Worm (Caenorhabditis elegans) whole organism, L3 larva: Measurements from ENCODE around the gene T26A8.4.

ENCODE experiments used
- R02D3.7 ChIP-seq: fragments of 150-350 bp; optimal IDR thresholded peaks from 2 replicates; lab custom pipeline; 2014; ENCODE audit warnings: missing biosample characterization, missing genetic modification characterization
- ZK546.5 ChIP-seq: sonication (generic microtip); optimal IDR thresholded peaks from 2 replicates; lab custom pipeline; 2017; ENCODE audit warnings: missing biosample characterization, missing genetic modification characterization
- aly-2 ChIP-seq: fragments of 150-350 bp; optimal IDR thresholded peaks from 2 replicates; lab custom pipeline; 2014; ENCODE audit warnings: missing biosample characterization, missing genetic modification characterization
- ama-1 ChIP-seq: fragments of 150-350 bp; optimal IDR thresholded peaks from 2 replicates; lab custom pipeline; 2018
- ceh-16 ChIP-seq: sonication (generic microtip); optimal IDR thresholded peaks from 2 replicates; lab custom pipeline; 2017; ENCODE audit warnings: missing biosample characterization, missing genetic modification characterization
- ceh-28 ChIP-seq: fragments of 150-350 bp; optimal IDR thresholded peaks from 2 replicates; lab custom pipeline; 2014; ENCODE audit warnings: missing biosample characterization, missing genetic modification reagents, missing genetic modification characterization
- ceh-82 ChIP-seq: fragments of 150-350 bp; optimal IDR thresholded peaks from 2 replicates; lab custom pipeline; 2014; ENCODE audit warnings: missing biosample characterization, missing genetic modification characterization
- ceh-9 ChIP-seq: sonication (generic microtip); optimal IDR thresholded peaks from 2 replicates; lab custom pipeline; 2018; ENCODE audit warnings: missing biosample characterization, missing genetic modification characterization
- daf-12 ChIP-seq: fragments of 150-350 bp; optimal IDR thresholded peaks from 2 replicates; lab custom pipeline; 2014; ENCODE audit warnings: missing biosample characterization, missing genetic modification reagents, missing genetic modification characterization
- egl-27 ChIP-seq: sonication (generic microtip); optimal IDR thresholded peaks from 4 replicates; lab custom pipeline; 2017; ENCODE audit warnings: missing biosample characterization, missing genetic modification reagents, missing genetic modification characterization
- elt-2 ChIP-seq: sonication (generic microtip); optimal IDR thresholded peaks from 2 replicates; lab custom pipeline; 2016; ENCODE audit warnings: missing genetic modification reagents, mild to moderate bottlenecking, missing genetic modification characterization, missing compliant biosample characterization
- elt-3 ChIP-seq, 3 experiments: fragments of 150-350 bp in 1 of 3; sonication (generic microtip) in 2 of 3; optimal IDR thresholded peaks; 2 replicates in 2 of 3; 4 replicates in 1 of 3; lab custom pipeline; 2014 to 2017; ENCODE audit warnings: missing biosample characterization in 3 of 3, missing genetic modification characterization in 3 of 3
- eor-1 ChIP-seq, 2 experiments: fragments of 150-350 bp; optimal IDR thresholded peaks; 2 replicates each; lab custom pipeline; 2014 to 2018; ENCODE audit warnings: missing biosample characterization in 2 of 2, missing genetic modification characterization in 2 of 2
- fkh-10 ChIP-seq: sonication (generic microtip); optimal IDR thresholded peaks from 2 replicates; lab custom pipeline; 2017; ENCODE audit warnings: missing biosample characterization, missing genetic modification reagents, missing genetic modification characterization
- fkh-2 ChIP-seq: fragments of 150-350 bp; optimal IDR thresholded peaks from 2 replicates; lab custom pipeline; 2014; ENCODE audit warnings: missing biosample characterization, missing genetic modification reagents, missing genetic modification characterization
- fos-1 ChIP-seq: fragments of 150-350 bp; optimal IDR thresholded peaks from 2 replicates; lab custom pipeline; 2014; ENCODE audit warnings: missing biosample characterization, missing genetic modification characterization
- hmg-11 ChIP-seq: sonication (generic microtip); optimal IDR thresholded peaks from 2 replicates; lab custom pipeline; 2016; ENCODE audit warnings: missing genetic modification characterization, missing compliant biosample characterization
- jun-1 ChIP-seq: fragments of 150-350 bp; optimal IDR thresholded peaks from 2 replicates; lab custom pipeline; 2014; ENCODE audit warnings: missing biosample characterization, missing genetic modification reagents, missing genetic modification characterization
- lin-15B ChIP-seq: fragments of 150-350 bp; optimal IDR thresholded peaks from 2 replicates; lab custom pipeline; 2014; ENCODE audit warnings: missing biosample characterization, missing genetic modification characterization
- lin-39 ChIP-seq: fragments of 150-350 bp; optimal IDR thresholded peaks from 2 replicates; lab custom pipeline; 2018; ENCODE audit warnings: missing biosample characterization, missing genetic modification reagents, missing genetic modification characterization
- lsy-12 ChIP-seq: sonication (generic microtip); optimal IDR thresholded peaks from 2 replicates; lab custom pipeline; 2016; ENCODE audit warnings: mild to moderate bottlenecking, missing genetic modification characterization, missing compliant biosample characterization
- mdl-1 ChIP-seq: fragments of 150-350 bp; optimal IDR thresholded peaks from 2 replicates; lab custom pipeline; 2014; ENCODE audit warnings: missing biosample characterization, missing genetic modification characterization
- mml-1 ChIP-seq: fragments of 150-350 bp; sonication (generic microtip); optimal IDR thresholded peaks from 3 replicates; lab custom pipeline; 2014; ENCODE audit warnings: missing biosample characterization, missing genetic modification characterization
- nfya-1 ChIP-seq: sonication (generic microtip); optimal IDR thresholded peaks from 2 replicates; lab custom pipeline; 2017; ENCODE audit warnings: missing genetic modification characterization, mild to moderate bottlenecking, missing compliant biosample characterization, antibody characterized with exemption, moderate library complexity; ENCODE audit not compliant: insufficient read depth
- nhr-11 ChIP-seq: fragments of 150-350 bp; optimal IDR thresholded peaks from 2 replicates; lab custom pipeline; 2014; ENCODE audit warnings: missing biosample characterization, missing genetic modification characterization
- nhr-12 ChIP-seq: fragments of 150-350 bp; optimal IDR thresholded peaks from 2 replicates; lab custom pipeline; 2014; ENCODE audit warnings: missing biosample characterization, missing genetic modification characterization
- nhr-23 ChIP-seq: fragments of 150-350 bp; optimal IDR thresholded peaks from 2 replicates; lab custom pipeline; 2014; ENCODE audit warnings: missing biosample characterization, missing genetic modification reagents, missing genetic modification characterization
- nhr-237 ChIP-seq: fragments of 150-350 bp; optimal IDR thresholded peaks from 2 replicates; lab custom pipeline; 2014; ENCODE audit warnings: missing biosample characterization, missing genetic modification characterization
- nhr-25 ChIP-seq: sonication (generic microtip); optimal IDR thresholded peaks from 2 replicates; lab custom pipeline; 2017; ENCODE audit warnings: missing biosample characterization, missing genetic modification characterization
- nhr-28 ChIP-seq: fragments of 150-350 bp; optimal IDR thresholded peaks from 2 replicates; lab custom pipeline; 2014; ENCODE audit warnings: missing biosample characterization, missing genetic modification characterization
- nhr-43 ChIP-seq: sonication (generic microtip); optimal IDR thresholded peaks from 2 replicates; lab custom pipeline; 2016; ENCODE audit warnings: mild to moderate bottlenecking, missing genetic modification characterization, missing compliant biosample characterization; ENCODE audit not compliant: poor library complexity, severe bottlenecking
- nhr-67 ChIP-seq: fragments of 150-350 bp; optimal IDR thresholded peaks from 2 replicates; lab custom pipeline; 2014; ENCODE audit warnings: missing biosample characterization, missing genetic modification characterization
- nhr-77 ChIP-seq: fragments of 150-350 bp; optimal IDR thresholded peaks from 2 replicates; lab custom pipeline; 2014; ENCODE audit warnings: missing biosample characterization, missing genetic modification characterization
- pha-4 ChIP-seq: fragments of 150-350 bp; optimal IDR thresholded peaks from 2 replicates; lab custom pipeline; 2014; ENCODE audit warnings: missing biosample characterization, missing genetic modification reagents, missing genetic modification characterization
- pqm-1 ChIP-seq: fragments of 150-350 bp; optimal IDR thresholded peaks from 2 replicates; lab custom pipeline; 2017; ENCODE audit warnings: missing biosample characterization, missing genetic modification characterization, inconsistent platforms
- skn-1 ChIP-seq: fragments of 150-350 bp; optimal IDR thresholded peaks from 2 replicates; lab custom pipeline; 2014; ENCODE audit warnings: missing biosample characterization, missing genetic modification characterization
- snpc-4 ChIP-seq: fragments of 150-350 bp; optimal IDR thresholded peaks from 2 replicates; lab custom pipeline; 2014; ENCODE audit warnings: missing biosample characterization, missing genetic modification characterization
- tbx-2 ChIP-seq: sonication (generic microtip); optimal IDR thresholded peaks from 2 replicates; lab custom pipeline; 2016; ENCODE audit warnings: mild to moderate bottlenecking, missing genetic modification characterization, missing compliant biosample characterization
- unc-62 ChIP-seq: fragments of 150-350 bp; sonication (generic microtip); optimal IDR thresholded peaks from 4 replicates; lab custom pipeline; 2014; ENCODE audit warnings: missing biosample characterization, missing genetic modification reagents, missing genetic modification characterization
- zag-1 ChIP-seq: fragments of 150-350 bp; optimal IDR thresholded peaks from 2 replicates; lab custom pipeline; 2014; ENCODE audit warnings: missing biosample characterization, missing genetic modification characterization
- ztf-11 ChIP-seq: fragments of 150-350 bp; optimal IDR thresholded peaks from 2 replicates; lab custom pipeline; 2014; ENCODE audit warnings: missing biosample characterization, missing genetic modification characterization
- ztf-4 ChIP-seq: fragments of 150-350 bp; optimal IDR thresholded peaks from 2 replicates; lab custom pipeline; 2014; ENCODE audit warnings: missing biosample characterization, missing genetic modification characterization

T26A8.4 gene

DNA sequence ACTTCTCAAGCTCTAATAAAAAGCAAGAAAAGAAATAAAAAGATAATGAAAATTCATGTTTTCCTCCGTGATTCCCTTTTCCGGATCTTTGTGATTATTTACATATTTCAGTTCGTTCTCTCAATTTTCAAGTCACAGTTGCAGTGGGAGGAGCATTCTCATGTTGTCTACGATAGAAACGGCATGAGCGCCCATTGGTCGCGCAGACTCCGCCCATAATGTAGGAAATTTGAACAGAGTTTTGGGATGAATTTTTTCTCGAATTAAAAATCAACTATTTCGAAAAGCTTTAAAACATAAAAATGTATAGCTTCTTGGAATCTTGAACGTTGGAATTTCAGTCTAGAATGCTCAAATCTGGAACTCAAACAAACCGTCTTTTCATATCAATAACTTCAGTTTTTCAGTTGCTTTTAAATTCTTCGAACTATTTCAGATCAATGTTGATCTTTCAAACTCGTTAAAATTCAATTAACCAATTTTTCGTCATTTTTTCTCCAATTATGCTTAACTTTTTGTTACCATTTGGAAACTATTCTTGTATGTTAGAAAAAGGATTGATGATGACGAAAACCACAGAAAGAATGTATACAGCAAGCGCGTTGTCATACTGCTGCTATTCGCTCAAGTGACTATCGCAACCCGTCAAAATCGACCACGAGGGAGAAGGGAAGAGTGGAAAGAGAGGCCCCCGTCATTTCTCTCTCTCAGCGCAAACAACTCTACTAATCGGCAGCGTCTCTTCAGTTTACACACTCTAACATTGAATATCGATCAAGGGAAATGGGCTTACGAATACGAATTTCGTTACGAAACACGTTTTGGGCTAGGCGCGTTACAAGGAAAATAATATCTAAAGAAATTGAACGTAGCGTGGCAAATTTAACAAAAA, 880 bp downstream of the T26A8.4 start (continued):
- peak; percentile 16 for TF ChIP-seq ztf-4 (tag; lab: Kevin White, UChicago)
- no peak for TF ChIP-seq daf-12
- TF ChIP-seq ceh-16, result peak; percentile 21
- TF ChIP-seq mdl-1, result peak; percentile 64
- TF ChIP-seq nhr-67 (tag; lab: Kevin White, UChicago), result no peak
- peak; percentile 78 for TF ChIP-seq snpc-4 (tag; lab: Kevin White, UChicago)
- peak; percentile 21 for TF ChIP-seq egl-27 (tag; lab: Kevin White, UChicago)
- peak; percentile 100 for TF ChIP-seq nfya-1
- TF ChIP-seq lin-39, result peak; percentile 78
- TF ChIP-seq lsy-12 (tag; lab: Kevin White, UChicago), result peak; percentile 58
- TF ChIP-seq nhr-43 (tag; lab: Kevin White, UChicago), result peak; percentile 79
- no peak for TF ChIP-seq hmg-11 (tag; lab: Kevin White, UChicago)
- no peak for TF ChIP-seq nhr-12 (tag; lab: Kevin White, UChicago)
- TF ChIP-seq nhr-237 (tag; lab: Kevin White, UChicago), result no peak
- TF ChIP-seq ZK546.5 (tag; lab: Kevin White, UChicago), result no peak
- TF ChIP-seq skn-1 (tag; lab: Kevin White, UChicago), result peak; percentile 64
- peak; percentile 78 for TF ChIP-seq nhr-23 (tag; lab: Kevin White, UChicago)
- TF ChIP-seq unc-62 (GFP tag; lab: Kevin White, UChicago), result peak; percentile 72
- TF ChIP-seq mml-1, result no peak
- TF ChIP-seq eor-1 (tag; optimal IDR thresholded peaks at IDR 0.05; lab: Kevin White, UChicago), result no peak
- peak in 1 of 3 experiments; percentile 10 for TF ChIP-seq elt-3 (tag; optimal IDR thresholded peaks at IDR 0.05; lab: Kevin White, UChicago)

DNA sequence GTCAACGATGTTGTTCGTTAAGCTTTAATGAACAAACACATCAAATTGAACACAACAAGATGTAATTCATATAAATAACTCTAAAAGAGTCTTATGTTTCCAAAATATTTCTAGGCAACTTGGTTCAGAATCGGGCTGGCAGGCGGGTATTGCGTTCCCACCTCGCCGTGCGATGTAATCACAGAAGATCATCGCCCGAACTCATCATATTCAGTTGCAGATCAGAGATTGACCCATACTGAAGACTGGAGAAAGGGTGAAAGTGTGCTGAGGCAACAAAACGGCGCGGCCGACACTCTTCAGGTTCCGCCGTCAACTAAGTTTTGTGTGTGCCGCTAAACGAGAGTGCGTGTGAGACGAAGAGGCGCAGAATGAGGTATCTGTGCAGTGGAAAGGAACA, 4.2 kb downstream of the T26A8.4 start:
- peak; percentile 84 for TF ChIP-seq hmg-11 (tag; lab: Kevin White, UChicago)
- peak; percentile 85 for TF ChIP-seq nfya-1
- TF ChIP-seq mdl-1, result no peak
- peak; percentile 78 for TF ChIP-seq nhr-25
- peak; percentile 90 for TF ChIP-seq lsy-12 (tag; lab: Kevin White, UChicago)
- no peak for TF ChIP-seq nhr-237 (tag; lab: Kevin White, UChicago)
- TF ChIP-seq elt-2 (tag; lab: Kevin White, UChicago), result peak; percentile 71
- no peak for TF ChIP-seq zag-1 (tag; lab: Kevin White, UChicago)
- peak; percentile 5 for TF ChIP-seq ztf-4 (tag; lab: Kevin White, UChicago)
- TF ChIP-seq tbx-2, result peak; percentile 85
- TF ChIP-seq fos-1 (tag; lab: Kevin White, UChicago), result peak; percentile 54
- TF ChIP-seq nhr-43 (tag; lab: Kevin White, UChicago), result peak; percentile 76
- TF ChIP-seq nhr-28 (tag; lab: Kevin White, UChicago), result no peak
- peak; percentile 16 for TF ChIP-seq ceh-82 (tag; lab: Kevin White, UChicago)
- no peak for TF ChIP-seq ceh-9 (tag; lab: Kevin White, UChicago)
- peak; percentile 38 for TF ChIP-seq R02D3.7
- TF ChIP-seq unc-62 (GFP tag; lab: Kevin White, UChicago), result peak; percentile 43
- TF ChIP-seq jun-1 (tag; lab: Kevin White, UChicago), result no peak
- peak; percentile 67 for TF ChIP-seq pha-4 (tag; lab: Kevin White, UChicago)
- TF ChIP-seq fkh-10 (GFP tag; lab: Kevin White, UChicago), result no peak
- no peak for TF ChIP-seq ztf-11 (tag; lab: Kevin White, UChicago)
- peak; percentile 54 for TF ChIP-seq ceh-28 (tag; lab: Kevin White, UChicago)
- peak; percentile 97 for TF ChIP-seq ama-1
- peak in 1 of 3 experiments; percentile 32 for TF ChIP-seq elt-3 (tag; optimal IDR thresholded peaks at IDR 0.05; lab: Kevin White, UChicago)
- TF ChIP-seq lin-39, result peak; percentile 51
- no peak for TF ChIP-seq eor-1 (tag; optimal IDR thresholded peaks at IDR 0.05; lab: Kevin White, UChicago)
- no peak for TF ChIP-seq aly-2 (tag; lab: Kevin White, UChicago)
- TF ChIP-seq daf-12, result no peak
- TF ChIP-seq pqm-1, result peak; percentile 46
- no peak for TF ChIP-seq ZK546.5 (tag; lab: Kevin White, UChicago)
- peak; percentile 99 for TF ChIP-seq snpc-4 (tag; lab: Kevin White, UChicago)
- TF ChIP-seq nhr-77 (tag; lab: Kevin White, UChicago), result peak; percentile 53
- no peak for TF ChIP-seq mml-1
- TF ChIP-seq nhr-11 (tag; lab: Kevin White, UChicago), result no peak
- TF ChIP-seq lin-15B, result peak; percentile 70
- TF ChIP-seq fkh-2 (tag; lab: Kevin White, UChicago), result peak; percentile 38
- TF ChIP-seq nhr-67 (tag; lab: Kevin White, UChicago), result no peak
- TF ChIP-seq nhr-23 (tag; lab: Kevin White, UChicago), result peak; percentile 60
- TF ChIP-seq ceh-16, result no peak
